Worm (Caenorhabditis elegans) whole organism, young adult: ENCODE data around the gene F11A5.9.

Source experiments
- Y67H2A.10 ChIP-seq: fragments of 200-800 bp; sonication (Bioruptor generic); conservative IDR thresholded peaks from 2 replicates; pipeline ENCODE4 v1.3.6; 2022; ENCODE audit warnings: missing genetic modification reagents, missing genetic modification characterization, missing compliant biosample characterization
- cebp-2 ChIP-seq: fragments of 200-800 bp; sonication (Bioruptor generic); IDR thresholded peaks from 2 replicates; pipeline ENCODE4 v1.3.6; 2022; ENCODE audit warnings: missing genetic modification characterization, missing compliant biosample characterization
- ceh-40 ChIP-seq: fragments of 200-800 bp; sonication (Bioruptor generic); IDR thresholded peaks from 2 replicates; pipeline ENCODE4 v1.3.6; 2022; ENCODE audit warnings: missing genetic modification characterization, missing compliant biosample characterization
- ets-4 ChIP-seq: fragments of 200-800 bp; sonication (Bioruptor generic); optimal IDR thresholded peaks from 2 replicates; lab custom pipeline; 2018; ENCODE audit warnings: mild to moderate bottlenecking, missing genetic modification characterization, missing compliant biosample characterization
- lin-26 ChIP-seq: fragments of 200-800 bp; sonication (Bioruptor generic); IDR thresholded peaks from 2 replicates; pipeline ENCODE4 v1.3.6; 2022; ENCODE audit warnings: missing genetic modification reagents, missing genetic modification characterization, missing compliant biosample characterization
- lin-35 ChIP-seq, 3 experiments: fragments of 150-350 bp in 2 of 3; sonication (generic microtip) in 1 of 3; optimal IDR thresholded peaks; 2 replicates each; lab custom pipeline; 2014 to 2018; ENCODE audit warnings: missing biosample characterization in 3 of 3, missing genetic modification characterization in 3 of 3, missing genetic modification reagents in 3 of 3
- lin-54 ChIP-seq: fragments of 200-800 bp; sonication (Bioruptor generic); optimal IDR thresholded peaks from 2 replicates; lab custom pipeline; 2018; ENCODE audit warnings: mild to moderate bottlenecking, missing genetic modification characterization, missing compliant biosample characterization
- nhr-120 ChIP-seq: fragments of 200-800 bp; sonication (Bioruptor generic); IDR thresholded peaks from 2 replicates; pipeline ENCODE4 v1.3.6; 2022; ENCODE audit warnings: missing genetic modification characterization, missing compliant biosample characterization
- nhr-90 ChIP-seq: sonication (generic microtip); optimal IDR thresholded peaks from 2 replicates; lab custom pipeline; 2016; ENCODE audit warnings: missing genotype, mild to moderate bottlenecking, missing genetic modification characterization, missing compliant biosample characterization
- unc-130 ChIP-seq: sonication (generic microtip); optimal IDR thresholded peaks from 2 replicates; lab custom pipeline; 2016; ENCODE audit warnings: missing genetic modification reagents, missing genetic modification characterization, missing compliant biosample characterization

- no peak for TF ChIP-seq ceh-40 (GFP tag; lab: Robert Waterston, UW)
- TF ChIP-seq nhr-120 (GFP tag; lab: Robert Waterston, UW): no peak
- TF ChIP-seq lin-26: no peak
- TF ChIP-seq Y67H2A.10: no peak
- TF ChIP-seq ets-4 (GFP tag; lab: Kevin White, UChicago): no peak
- TF ChIP-seq cebp-2 (GFP tag; lab: Robert Waterston, UW): no peak
- TF ChIP-seq lin-35 (GFP tag; optimal IDR thresholded peaks at IDR 0.05; lab: Kevin White, UChicago): no peak
- TF ChIP-seq unc-130: no peak
- no peak for TF ChIP-seq lin-54 (GFP tag; lab: Kevin White, UChicago)
- TF ChIP-seq nhr-90: no peak
Observed at ce11 chrV:16171721-16172120, 43.0 kb upstream of the F11A5.9 start, which contains the start of gene K05D4.9.
